Fruit fly (Drosophila melanogaster): ENCODE data around the gene tacc.

DNA sequence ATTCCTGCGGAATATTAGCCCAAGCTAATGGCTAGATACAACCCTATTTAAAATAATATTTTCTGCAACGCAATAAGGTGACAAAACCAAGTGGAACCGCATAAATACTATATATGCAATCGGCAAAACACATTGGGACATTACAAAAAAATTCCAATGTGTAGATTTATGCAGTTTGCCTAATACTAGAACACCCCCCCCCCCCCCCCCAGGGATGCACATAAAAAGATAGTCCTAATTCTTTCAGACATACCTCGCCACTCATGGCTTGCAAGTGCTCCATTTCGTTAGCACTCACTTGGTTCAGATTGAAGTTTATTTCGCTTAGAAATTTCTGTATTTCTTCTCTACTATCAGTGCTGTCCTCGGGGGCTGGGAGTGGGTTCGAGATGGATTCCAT, 3.3 kb downstream of the tacc start:
- TF ChIP-seq CG7271 (tag; optimal IDR thresholded peaks at IDR 0.05) = no peak
- TF ChIP-seq CG4730 (GFP tag; IDR thresholded peaks at IDR 0.05) = no peak
- TF ChIP-seq Aef1 (GFP tag; IDR thresholded peaks at IDR 0.05) = no peak
- no peak for TF ChIP-seq CG8290 (GFP tag; optimal IDR thresholded peaks at IDR 0.05)
- TF ChIP-seq CG8290 (tag; optimal IDR thresholded peaks at IDR 0.05) = no peak
- TF ChIP-seq CG6854 (GFP tag; optimal IDR thresholded peaks at IDR 0.05) = no peak
- no peak for TF ChIP-seq Nf-YB (GFP tag; optimal IDR thresholded peaks at IDR 0.05)
- no peak for TF ChIP-seq Dll (GFP tag; IDR thresholded peaks at IDR 0.05; ENCODE audit: partially characterized antibody)

Data from whole organism, embryonic.